Worm (Caenorhabditis elegans): ENCODE data around the gene W04H10.2.

DNA sequence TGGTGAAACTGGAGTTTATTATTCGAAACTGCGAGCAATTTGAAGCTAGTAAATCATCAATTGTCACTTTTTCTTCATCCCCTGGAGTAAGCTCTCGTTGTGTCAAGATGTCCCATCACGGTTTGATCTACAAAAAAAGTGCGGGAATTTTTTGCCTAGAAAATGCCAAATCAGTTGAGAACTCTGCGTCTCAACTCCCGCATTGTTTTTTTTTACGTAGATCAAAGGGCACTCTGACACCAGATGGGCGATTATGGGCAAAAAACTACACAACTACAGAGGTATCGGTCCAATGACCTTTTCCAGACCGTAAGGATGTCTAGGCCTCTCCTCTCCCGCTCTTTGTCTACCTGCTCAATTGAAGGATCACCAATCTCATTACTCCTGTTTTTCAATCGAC is 17.8 kb upstream of the W04H10.2 start, which contains the start of gene fbxb-34:
- TF ChIP-seq lin-13 (GFP tag; optimal IDR thresholded peaks at IDR 0.05), result no peak
- TF ChIP-seq unc-30 (tag; optimal IDR thresholded peaks at IDR 0.05), result no peak
- no peak for TF ChIP-seq C34B4.2 (tag; optimal IDR thresholded peaks at IDR 0.05)
- no peak for TF ChIP-seq ces-1 (GFP tag; optimal IDR thresholded peaks at IDR 0.05)
- no peak for TF ChIP-seq grh-1 (GFP tag; IDR thresholded peaks at IDR 0.05)
- no peak for TF ChIP-seq lin-39 (tag; optimal IDR thresholded peaks at IDR 0.05)
- TF ChIP-seq xbp-1 (tag; optimal IDR thresholded peaks at IDR 0.05), result no peak
- no peak for TF ChIP-seq nhr-47 (tag; optimal IDR thresholded peaks at IDR 0.05)
- TF ChIP-seq elt-3 (tag; optimal IDR thresholded peaks at IDR 0.05), result no peak
- TF ChIP-seq dpl-1 (GFP tag; optimal IDR thresholded peaks at IDR 0.05), result no peak
- TF ChIP-seq snpc-4 (tag; optimal IDR thresholded peaks at IDR 0.05), result no peak
- no peak for TF ChIP-seq nhr-77 (tag; optimal IDR thresholded peaks at IDR 0.05)
- TF ChIP-seq nhr-28 (tag; optimal IDR thresholded peaks at IDR 0.05), result no peak

All from whole organism, L1 larva.